Worm (Caenorhabditis elegans): ENCODE measurements around the gene eif-1.A.

- TF ChIP-seq dao-5 (tag; optimal IDR thresholded peaks at IDR 0.05) (no peak), him-1 (tag; optimal IDR thresholded peaks at IDR 0.05) (no peak)
These were observed 18.9 kb downstream of the eif-1.A start for ce11 chrIV:4829641-4830040.
